Fruit fly (Drosophila melanogaster) whole organism, adult: Measurements from ENCODE around the gene CG34012.

ENCODE experiments used
- CG11617 ChIP-seq: fragments of 200-800 bp; sonication (Bioruptor generic); optimal IDR thresholded peaks from 2 replicates; lab custom pipeline; 2017; ENCODE audit warnings: mild to moderate bottlenecking, missing biosample characterization, missing genetic modification reagents, missing genetic modification characterization
- CG5204 ChIP-seq: fragments of 200-800 bp; sonication (Bioruptor generic); optimal IDR thresholded peaks from 2 replicates; lab custom pipeline; 2016; ENCODE audit warnings: missing biosample characterization, missing genetic modification characterization
- CG7045 ChIP-seq: fragments of 200-800 bp; sonication (Bioruptor generic); optimal IDR thresholded peaks from 2 replicates; lab custom pipeline; 2017; ENCODE audit warnings: missing biosample characterization, mild to moderate bottlenecking, missing genetic modification characterization
- CG7101 ChIP-seq: fragments of 200-800 bp; sonication (Bioruptor generic); optimal IDR thresholded peaks from 2 replicates; lab custom pipeline; 2018; ENCODE audit warnings: missing biosample characterization, mild to moderate bottlenecking, missing genetic modification characterization, moderate library complexity
- Clk ChIP-seq: fragments of 200-800 bp; sonication (Bioruptor generic); optimal IDR thresholded peaks from 2 replicates; lab custom pipeline; 2017; ENCODE audit warnings: missing biosample characterization, missing genetic modification characterization
- Crg-1 ChIP-seq: fragments of 200-800 bp; sonication (Bioruptor generic); optimal IDR thresholded peaks from 2 replicates; lab custom pipeline; 2016; ENCODE audit warnings: missing biosample characterization, missing genetic modification characterization
- Mnt ChIP-seq: fragments of 200-800 bp; sonication (Bioruptor generic); optimal IDR thresholded peaks from 2 replicates; lab custom pipeline; 2016; ENCODE audit warnings: missing biosample characterization, mild to moderate bottlenecking, missing genetic modification characterization
- bab1 ChIP-seq: fragments of 200-800 bp; sonication (Bioruptor generic); optimal IDR thresholded peaks from 3 replicates; lab custom pipeline; 2019; ENCODE audit warnings: missing biosample characterization, mild to moderate bottlenecking, missing genetic modification characterization, moderate library complexity
- cic ChIP-seq: fragments of 200-800 bp; sonication (Bioruptor generic); optimal IDR thresholded peaks from 2 replicates; lab custom pipeline; 2017; ENCODE audit warnings: missing biosample characterization, mild to moderate bottlenecking, missing genetic modification characterization, moderate library complexity
- kay ChIP-seq: fragments of 200-800 bp; sonication (Bioruptor generic); peaks from one replicate; lab custom pipeline; 2016; ENCODE audit warnings: missing biosample characterization, missing genetic modification characterization, borderline replicate concordance
- pad ChIP-seq: fragments of 200-800 bp; sonication (Bioruptor generic); optimal IDR thresholded peaks from 3 replicates; lab custom pipeline; 2017; ENCODE audit warnings: missing biosample characterization, missing genetic modification characterization, mild to moderate bottlenecking, moderate library complexity, missing genetic modification reagents
- tj ChIP-seq: fragments of 200-800 bp; sonication (Bioruptor generic); optimal IDR thresholded peaks from 3 replicates; lab custom pipeline; 2017; ENCODE audit warnings: missing biosample characterization, mild to moderate bottlenecking, missing genetic modification characterization, moderate library complexity

- no peak for TF ChIP-seq pad (GFP tag; lab: Kevin White, UChicago)
- no peak for TF ChIP-seq CG7045 (GFP tag; lab: Kevin White, UChicago)
- TF ChIP-seq bab1 (GFP tag; lab: Kevin White, UChicago) = no peak
- TF ChIP-seq CG11617 (GFP tag; lab: Kevin White, UChicago) = no peak
- no peak for TF ChIP-seq CG7101
- TF ChIP-seq Clk (GFP tag; lab: Kevin White, UChicago) = no peak
- TF ChIP-seq Crg-1 (GFP tag; lab: Kevin White, UChicago) = no peak
- no peak for TF ChIP-seq CG5204 (GFP tag; lab: Kevin White, UChicago)
- no peak for TF ChIP-seq tj (GFP tag; lab: Kevin White, UChicago)
- TF ChIP-seq kay (GFP tag; lab: Kevin White, UChicago) = no peak
- TF ChIP-seq Mnt = no peak
- no peak for TF ChIP-seq cic
Observed at dm6 chr3L:11107432-11107831, 1.9 kb downstream of the CG34012 start, which contains the start of gene CG32073.
